Fruit fly (Drosophila melanogaster) whole organism, embryonic: ENCODE results near the gene Dpm1.

ENCODE experiments used
- CG14860 ChIP-seq: fragments of 200-800 bp; sonication (Bioruptor generic); IDR thresholded peaks from 3 replicates; pipeline ENCODE4 v1.3.6; 2022; ENCODE audit warnings: missing biosample characterization, missing genetic modification characterization; ENCODE audit not compliant: partially characterized antibody
- CG1603 ChIP-seq: fragments of 200-800 bp; sonication (Bioruptor generic); optimal IDR thresholded peaks from 2 replicates; lab custom pipeline; 2019; ENCODE audit warnings: missing biosample characterization, mild to moderate bottlenecking, missing genetic modification characterization, moderate library complexity
- CG17328 ChIP-seq: fragments of 200-800 bp; sonication (Bioruptor generic); IDR thresholded peaks from 2 replicates; pipeline ENCODE4 v1.3.6; 2022; ENCODE audit warnings: missing biosample characterization, missing genetic modification characterization
- CG4854 ChIP-seq: fragments of 200-800 bp; sonication (Bioruptor generic); optimal IDR thresholded peaks from 2 replicates; lab custom pipeline; 2016; ENCODE audit warnings: missing biosample characterization, missing genetic modification characterization, inconsistent platforms
- CG8290 ChIP-seq, 3 experiments: fragments of 200-800 bp; sonication (Bioruptor generic); optimal IDR thresholded peaks; 2 replicates each; lab custom pipeline; 2016 to 2019; ENCODE audit warnings: missing biosample characterization in 3 of 3, missing genetic modification characterization in 3 of 3, mild to moderate bottlenecking in 2 of 3, moderate library complexity in 1 of 3
- Dbx ChIP-seq: fragments of 200-800 bp; sonication (Bioruptor generic); IDR thresholded peaks from 3 replicates; pipeline ENCODE4 v1.3.6; 2022; ENCODE audit warnings: missing biosample characterization, missing genetic modification characterization
- Jarid2 ChIP-seq: fragments of 200-800 bp; sonication (Bioruptor generic); optimal IDR thresholded peaks from 3 replicates; lab custom pipeline; 2017; ENCODE audit warnings: mild to moderate bottlenecking, missing biosample characterization, missing genetic modification reagents, missing genetic modification characterization
- PHDP ChIP-seq: fragments of 200-800 bp; sonication (Bioruptor generic); optimal IDR thresholded peaks from 3 replicates; lab custom pipeline; 2018; ENCODE audit warnings: missing biosample characterization, mild to moderate bottlenecking, missing genetic modification characterization, moderate library complexity
- croc ChIP-seq: fragments of 200-800 bp; sonication (Bioruptor generic); conservative IDR thresholded peaks from 3 replicates; pipeline ENCODE4 v1.3.6; 2022; ENCODE audit warnings: missing biosample characterization, missing genetic modification characterization
- dm ChIP-seq: fragments of 200-800 bp; sonication (Bioruptor generic); optimal IDR thresholded peaks from 3 replicates; lab custom pipeline; 2016; ENCODE audit warnings: missing biosample characterization, missing genetic modification characterization

- TF ChIP-seq CG1603 (tag; lab: Kevin White, UChicago) (no peak), Dbx (GFP tag; lab: Robert Waterston, UW) (no peak), Jarid2 (GFP tag; lab: Kevin White, UChicago) (no peak), PHDP (no peak), CG14860 (no peak), CG8290 (GFP tag; optimal IDR thresholded peaks at IDR 0.05; lab: Kevin White, UChicago) (no peak), CG8290 (tag; optimal IDR thresholded peaks at IDR 0.05; lab: Kevin White, UChicago) (no peak), croc (GFP tag; lab: Robert Waterston, UW) (no peak), CG4854 (GFP tag; lab: Kevin White, UChicago) (no peak), CG17328 (GFP tag; lab: Robert Waterston, UW) (no peak), dm (no peak)
Measured at dm6 chr2L:19516062-19516461, 10.1 kb downstream of the Dpm1 start.
